Fruit fly (Drosophila melanogaster): ENCODE measurements around the gene EloA.
A peak's percentile ranks its signal among the peaks of the same experiment; 100 is the strongest.

EloA gene

DNA sequence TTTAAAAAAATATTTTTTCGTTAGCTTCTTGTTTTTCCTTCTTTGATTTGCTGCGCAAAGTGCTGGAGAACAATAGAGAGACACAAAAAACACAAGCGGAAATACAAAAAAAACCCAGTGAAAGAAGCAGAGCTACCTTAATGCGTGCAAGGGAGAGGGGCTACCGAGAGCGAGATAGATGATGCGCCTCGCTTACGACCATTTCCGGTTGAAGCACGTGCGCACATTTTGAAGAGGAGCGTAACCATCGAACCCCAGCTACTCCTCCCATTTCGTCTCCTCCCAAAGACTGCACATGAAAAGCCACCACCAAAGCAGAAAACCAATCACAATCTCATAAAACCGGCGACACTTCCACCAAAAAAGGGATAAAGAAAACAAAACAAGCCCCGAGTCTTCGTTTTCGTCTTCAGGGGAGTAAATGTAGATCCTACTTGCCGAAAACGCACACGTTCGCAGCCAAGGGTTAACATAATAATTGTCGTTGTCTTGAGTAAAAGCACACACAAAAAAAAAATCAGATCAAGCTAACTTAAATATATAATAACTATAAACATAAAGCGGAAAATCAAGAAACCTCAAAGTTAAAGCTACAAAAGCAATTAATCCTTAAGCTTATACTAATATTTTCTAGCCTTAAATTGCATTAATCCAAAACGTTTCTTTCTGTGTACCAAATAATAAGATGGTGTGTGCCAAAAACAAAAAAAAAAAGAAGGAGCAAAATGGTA, 45.9 kb downstream of the EloA start (continued):
- no peak for TF ChIP-seq CG10565 (GFP tag; optimal IDR thresholded peaks at IDR 0.05)
- TF ChIP-seq cwo (GFP tag; optimal IDR thresholded peaks at IDR 0.05), result peak; percentile 56
- peak; percentile 83 for TF ChIP-seq Ets97D (GFP tag; optimal IDR thresholded peaks at IDR 0.05)
- TF ChIP-seq CG34422 (GFP tag; IDR thresholded peaks at IDR 0.05), result no peak
- peak in 1 of 2 experiments; percentile 49 for TF ChIP-seq chif (GFP tag; optimal IDR thresholded peaks at IDR 0.05)
- TF ChIP-seq HLH4C (GFP tag; IDR thresholded peaks at IDR 0.05; ENCODE audit: partially characterized antibody), result no peak
- TF ChIP-seq az2 (GFP tag; optimal IDR thresholded peaks at IDR 0.05), result peak; percentile 21
- TF ChIP-seq ttk (GFP tag; IDR thresholded peaks at IDR 0.05), result no peak
- peak; percentile 5 for TF ChIP-seq Hsf (GFP tag; optimal IDR thresholded peaks at IDR 0.05)
- TF ChIP-seq CG6272 (GFP tag; IDR thresholded peaks at IDR 0.05), result no peak
- TF ChIP-seq sim (GFP tag; IDR thresholded peaks at IDR 0.05), result no peak
- TF ChIP-seq vvl (GFP tag; IDR thresholded peaks at IDR 0.05), result peak; percentile 15; the same call in 1 of the 2 replicates
- TF ChIP-seq ab (GFP tag; optimal IDR thresholded peaks at IDR 0.05), result no peak
- peak; percentile 21 for TF ChIP-seq pros (GFP tag; optimal IDR thresholded peaks at IDR 0.05)
- peak; percentile 61 for TF ChIP-seq CG17385 (GFP tag; optimal IDR thresholded peaks at IDR 0.05)
- TF ChIP-seq Chrac-16 (GFP tag; optimal IDR thresholded peaks at IDR 0.05), result peak; percentile 37
- no peak for TF ChIP-seq fd102C (GFP tag; optimal IDR thresholded peaks at IDR 0.05)
- TF ChIP-seq crol (GFP tag; IDR thresholded peaks at IDR 0.05), result no peak
- no peak for TF ChIP-seq sna (GFP tag; IDR thresholded peaks at IDR 0.05; ENCODE audit: partially characterized antibody)
- TF ChIP-seq ewg (GFP tag; optimal IDR thresholded peaks at IDR 0.05), result no peak
- peak; percentile 6 for TF ChIP-seq Jarid2 (GFP tag; optimal IDR thresholded peaks at IDR 0.05)
- no peak for TF ChIP-seq Kr (GFP tag; optimal IDR thresholded peaks at IDR 0.05)
- TF ChIP-seq CG11560 (tag; IDR thresholded peaks at IDR 0.05), result no peak
- no peak for TF ChIP-seq CG14667 (GFP tag; IDR thresholded peaks at IDR 0.05)
- 0 out of 2 replicates have a peak, but pooled peaks have one; percentile 32 for TF ChIP-seq CG6689 (GFP tag; IDR thresholded peaks at IDR 0.05)
- no peak for TF ChIP-seq bigmax (GFP tag; optimal IDR thresholded peaks at IDR 0.05)
- no peak for TF ChIP-seq CG3726 (GFP tag; IDR thresholded peaks at IDR 0.05)
- TF ChIP-seq hkb (optimal IDR thresholded peaks at IDR 0.05), result no peak
- TF ChIP-seq hkb (GFP tag; IDR thresholded peaks at IDR 0.05), result peak; percentile 20; the same call in 1 of the 2 replicates
- TF ChIP-seq CG12219 (GFP tag; optimal IDR thresholded peaks at IDR 0.05), result no peak
- no peak for TF ChIP-seq luna (GFP tag; optimal IDR thresholded peaks at IDR 0.05)
- no peak for TF ChIP-seq Aef1 (GFP tag; IDR thresholded peaks at IDR 0.05)
- no peak for TF ChIP-seq CG11093 (GFP tag; IDR thresholded peaks at IDR 0.05)
- TF ChIP-seq CrebB (tag; optimal IDR thresholded peaks at IDR 0.05), result no peak
- no peak for TF ChIP-seq zen2 (GFP tag; IDR thresholded peaks at IDR 0.05; ENCODE audit: partially characterized antibody)
- TF ChIP-seq CG43689 (GFP tag; IDR thresholded peaks at IDR 0.05), result no peak
- peak; percentile 30; the same call in 1 of the 2 replicates for TF ChIP-seq aop (GFP tag; IDR thresholded peaks at IDR 0.05)
- peak; percentile 38 for TF ChIP-seq Xbp1 (GFP tag; optimal IDR thresholded peaks at IDR 0.05)
- TF ChIP-seq CG17361 (GFP tag; IDR thresholded peaks at IDR 0.05), result peak; percentile 66
- no peak for TF ChIP-seq pita (GFP tag; optimal IDR thresholded peaks at IDR 0.05)
- peak; percentile 41 for TF ChIP-seq CG7839 (tag; optimal IDR thresholded peaks at IDR 0.05)
- peak; percentile 71 for TF ChIP-seq kni (GFP tag; optimal IDR thresholded peaks at IDR 0.05)
- TF ChIP-seq CG32767 (GFP tag; IDR thresholded peaks at IDR 0.05), result no peak
- TF ChIP-seq CG16863 (GFP tag; optimal IDR thresholded peaks at IDR 0.05), result no peak
- TF ChIP-seq CG10321 (GFP tag; IDR thresholded peaks at IDR 0.05), result peak; percentile 43; the same call in 1 of the 2 replicates
- peak; percentile 46; the same call in 1 of the 3 replicates for TF ChIP-seq row (GFP tag; IDR thresholded peaks at IDR 0.05)
- peak; percentile 39 for TF ChIP-seq zen (tag; optimal IDR thresholded peaks at IDR 0.05)
- no peak for TF ChIP-seq CG31388 (GFP tag; optimal IDR thresholded peaks at IDR 0.05)
- TF ChIP-seq CG1832 (GFP tag; optimal IDR thresholded peaks at IDR 0.05), result peak; percentile 70
- no peak for TF ChIP-seq CG3407 (GFP tag; optimal IDR thresholded peaks at IDR 0.05)
